Worm (Caenorhabditis elegans): ENCODE data around the gene cua-1.
A peak's percentile ranks its signal among the peaks of the same experiment; 100 is the strongest.
"Not testable (repeated sequence)": the region's sequence is repeated elsewhere in the genome, so short reads cannot be mapped to it uniquely, and the experiment has no call there.

cua-1 gene

DNA sequence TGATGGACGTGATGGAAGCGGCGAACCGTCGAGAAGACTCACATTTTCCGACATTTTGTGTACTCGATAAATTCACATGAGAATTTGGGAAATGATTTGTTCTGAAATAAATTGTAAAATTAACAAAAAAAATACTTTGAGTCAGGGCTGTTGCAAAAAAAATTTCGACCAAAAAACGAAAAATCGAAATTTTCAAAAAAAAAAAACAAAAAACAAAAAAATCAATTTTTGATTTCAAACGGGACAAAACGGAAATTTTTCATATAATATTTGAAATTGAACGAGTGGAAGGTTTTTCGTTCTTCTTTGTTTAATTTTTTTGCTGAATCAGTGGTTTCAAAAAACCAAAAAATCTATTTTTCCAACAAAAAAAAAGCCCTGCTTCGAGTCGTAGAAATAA is at the start of gene cua-1:
Gene cua-1, minus strand, starts transcription at position 101 of the 400 bp plus-strand sequence.
- TF ChIP-seq nhr-76 (tag; optimal IDR thresholded peaks at IDR 0.05): no peak
- TF ChIP-seq ceh-62 (tag; optimal IDR thresholded peaks at IDR 0.05): no peak
- TF ChIP-seq mxl-3 (GFP tag; optimal IDR thresholded peaks at IDR 0.05): no peak
- TF ChIP-seq zip-11 (GFP tag; IDR thresholded peaks at IDR 0.05): no peak
- TF ChIP-seq nhr-42 (GFP tag; IDR thresholded peaks at IDR 0.05): no peak
- no peak for TF ChIP-seq ZK546.5 (tag; optimal IDR thresholded peaks at IDR 0.05)
- TF ChIP-seq ces-1 (GFP tag; optimal IDR thresholded peaks at IDR 0.05): no peak

DNA sequence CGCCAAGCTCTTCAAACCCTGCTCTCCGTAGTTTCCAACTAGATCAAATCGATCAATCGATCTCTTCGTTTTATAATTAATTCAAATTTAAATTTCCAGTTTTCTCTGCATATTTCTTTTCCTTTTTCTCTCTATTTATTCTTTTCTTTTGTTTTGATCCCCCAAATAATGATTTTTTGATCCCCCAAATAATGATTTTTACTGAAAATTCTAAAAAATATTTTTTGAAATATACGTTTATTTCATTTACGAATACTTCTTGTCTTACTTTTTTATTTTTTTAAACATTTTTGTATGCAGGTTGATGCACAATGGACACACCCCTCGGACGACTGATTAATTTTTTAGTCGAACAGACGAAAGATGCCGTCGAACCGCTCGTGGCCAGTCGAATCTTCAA is 48.3 kb upstream of the cua-1 start, which contains the start of gene T28A8.4:
Gene T28A8.4, plus strand, starts transcription at position 301 of the 400 bp plus-strand sequence.
- no peak for TF ChIP-seq daf-19 (GFP tag; conservative IDR thresholded peaks at IDR 0.05)
- TF ChIP-seq lin-39 (tag; optimal IDR thresholded peaks at IDR 0.05): no peak
- TF ChIP-seq egl-43 (GFP tag; IDR thresholded peaks at IDR 0.05): no peak
- no peak for TF ChIP-seq ces-1 (GFP tag; optimal IDR thresholded peaks at IDR 0.05)
- no peak for TF ChIP-seq nhr-102 (tag; optimal IDR thresholded peaks at IDR 0.05)
- no peak for TF ChIP-seq unc-62 (GFP tag; optimal IDR thresholded peaks at IDR 0.05 in 1 of 2)
- no peak for TF ChIP-seq unc-62 (tag; optimal IDR thresholded peaks at IDR 0.05)

DNA sequence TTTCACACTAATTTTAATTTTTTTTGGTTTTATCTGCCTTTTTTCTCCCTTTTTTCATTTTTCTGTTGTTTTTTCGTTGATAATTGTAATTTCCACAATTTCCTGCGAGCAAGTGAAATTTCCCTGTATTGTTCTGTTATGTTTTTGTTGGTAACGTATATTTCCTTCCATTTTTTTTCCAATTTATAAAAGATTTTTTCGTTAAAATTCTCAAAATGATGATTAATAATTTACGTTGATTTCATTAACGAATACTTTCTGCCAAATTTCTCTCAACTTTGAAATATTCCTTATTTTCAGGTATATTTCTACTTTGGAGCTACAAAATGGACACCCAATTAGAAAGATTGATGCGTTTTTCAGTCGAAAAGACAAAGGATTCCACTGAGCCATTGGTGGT is 47.4 kb upstream of the cua-1 start, which contains the start of gene T28A8.8:
Gene T28A8.8, plus strand, starts transcription at position 301 of the 400 bp plus-strand sequence.
- no peak for TF ChIP-seq sdz-12 (GFP tag; optimal IDR thresholded peaks at IDR 0.05)
- TF ChIP-seq nhr-77 (tag; optimal IDR thresholded peaks at IDR 0.05): no peak
- TF ChIP-seq mdt-29 (GFP tag; IDR thresholded peaks at IDR 0.05): no peak
- no peak for TF ChIP-seq F26F4.8 (GFP tag; conservative IDR thresholded peaks at IDR 0.05)
- TF ChIP-seq nhr-102 (tag; optimal IDR thresholded peaks at IDR 0.05): no peak
- TF ChIP-seq ZK337.2 (GFP tag; IDR thresholded peaks at IDR 0.05): no peak
- TF ChIP-seq ztf-7 (tag; optimal IDR thresholded peaks at IDR 0.05): no peak
- no peak for TF ChIP-seq hif-1 (tag; optimal IDR thresholded peaks at IDR 0.05)
- TF ChIP-seq nhr-48 (tag; optimal IDR thresholded peaks at IDR 0.05): no peak

DNA sequence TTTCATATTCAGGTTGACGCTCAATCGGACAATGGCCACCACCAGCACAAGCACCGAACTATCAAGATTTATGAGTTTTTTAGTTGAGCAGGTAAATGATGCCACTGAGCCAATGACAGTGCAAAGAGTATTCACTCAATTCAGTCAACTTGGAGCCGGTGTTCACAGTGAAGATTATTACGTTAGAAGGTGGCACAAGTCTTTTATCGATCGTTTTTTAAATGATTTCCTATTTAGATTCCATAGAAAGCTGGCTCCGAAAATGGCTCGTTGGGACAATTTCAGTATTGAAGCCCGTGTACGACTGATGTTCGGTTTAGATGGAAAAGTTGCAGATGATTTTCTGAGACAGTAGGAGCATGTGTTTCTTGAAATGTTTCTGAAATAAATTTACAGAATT is 46.5 kb upstream of the cua-1 start, which contains the start of gene T28A8.5:
Gene T28A8.5, plus strand, starts transcription at position 32 of the 400 bp plus-strand sequence.
- TF ChIP-seq ztf-11 (tag; optimal IDR thresholded peaks at IDR 0.05) (no peak), aha-1 (tag) (peak; percentile 88), unc-62 (GFP tag; optimal IDR thresholded peaks at IDR 0.05 in 1 of 2) (peak in 1 of 2 experiments; percentile 60), unc-62 (tag; optimal IDR thresholded peaks at IDR 0.05) (no peak)

DNA sequence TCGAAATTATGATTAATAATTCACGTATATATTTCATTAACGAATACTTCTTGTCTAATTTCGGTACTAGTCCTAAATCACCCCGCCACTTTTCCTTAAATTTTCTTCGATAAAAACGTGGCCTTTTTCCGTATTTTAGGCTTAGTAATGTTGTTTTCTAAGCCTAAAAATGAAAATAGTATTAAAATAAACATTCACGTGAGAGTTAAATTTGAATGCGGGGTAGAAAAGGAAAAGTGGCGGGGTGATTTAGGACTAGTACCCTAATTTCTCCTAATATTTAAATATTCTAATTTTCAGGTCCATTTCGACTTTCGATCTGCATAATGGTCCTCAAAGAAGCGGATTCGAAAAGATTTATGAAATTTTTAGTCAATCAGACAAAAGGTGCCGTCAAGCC is 43.8 kb upstream of the cua-1 start, which contains the start of gene T28A8.6:
Gene T28A8.6, plus strand, starts transcription at position 301 of the 400 bp plus-strand sequence.
- not testable (repeated sequence) for TF ChIP-seq tag-97 (GFP tag; IDR thresholded peaks at IDR 0.05); spr-1 (tag; optimal IDR thresholded peaks at IDR 0.05); egl-43 (GFP tag; IDR thresholded peaks at IDR 0.05)

DNA sequence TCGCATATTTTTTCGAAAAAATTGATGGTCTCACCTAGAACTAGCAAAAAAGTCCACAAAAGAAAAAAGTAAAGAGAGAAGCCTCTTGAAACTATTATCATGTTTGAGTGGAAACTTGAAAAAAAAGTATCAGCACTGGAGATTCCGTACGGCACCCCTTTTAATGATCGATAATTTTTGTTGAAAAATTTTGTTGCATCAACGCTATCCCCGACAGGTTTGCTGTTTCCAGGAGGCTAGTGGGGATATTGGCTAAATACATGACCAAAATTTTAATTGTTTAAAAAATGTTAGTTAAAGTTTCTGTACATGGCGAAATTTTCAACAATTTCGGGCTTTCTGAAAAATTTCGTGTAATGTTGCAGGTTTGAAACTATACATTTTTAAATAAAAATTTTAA is 40.5 kb upstream of the cua-1 start, which contains the start of gene T28A8.2:
Gene T28A8.2, minus strand, starts transcription at position 101 of the 400 bp plus-strand sequence.
- no peak for TF ChIP-seq pqm-1 (tag; optimal IDR thresholded peaks at IDR 0.05)
- no peak for TF ChIP-seq spr-1 (tag; optimal IDR thresholded peaks at IDR 0.05)
- TF ChIP-seq madf-9 (GFP tag; conservative IDR thresholded peaks at IDR 0.05): no peak
- no peak for TF ChIP-seq zip-2 (tag; optimal IDR thresholded peaks at IDR 0.05)
- no peak for TF ChIP-seq egl-27 (tag; optimal IDR thresholded peaks at IDR 0.05)
- TF ChIP-seq ceh-82 (tag; optimal IDR thresholded peaks at IDR 0.05): no peak
- TF ChIP-seq ztf-11 (tag; optimal IDR thresholded peaks at IDR 0.05): no peak
- TF ChIP-seq cey-2 (tag; optimal IDR thresholded peaks at IDR 0.05; ENCODE audit: borderline replicate concordance, insufficient read depth): no peak
- no peak for TF ChIP-seq hif-1 (tag; optimal IDR thresholded peaks at IDR 0.05)
- no peak for TF ChIP-seq hmg-1.1 (GFP tag; IDR thresholded peaks at IDR 0.05)
- no peak for TF ChIP-seq lin-15B (tag; optimal IDR thresholded peaks at IDR 0.05)
- no peak for TF ChIP-seq lim-7 (GFP tag; IDR thresholded peaks at IDR 0.05)

Data from whole organism, L4 larva.